Worm (Caenorhabditis elegans): ENCODE data around the gene pap-1.

Gene pap-1

DNA sequence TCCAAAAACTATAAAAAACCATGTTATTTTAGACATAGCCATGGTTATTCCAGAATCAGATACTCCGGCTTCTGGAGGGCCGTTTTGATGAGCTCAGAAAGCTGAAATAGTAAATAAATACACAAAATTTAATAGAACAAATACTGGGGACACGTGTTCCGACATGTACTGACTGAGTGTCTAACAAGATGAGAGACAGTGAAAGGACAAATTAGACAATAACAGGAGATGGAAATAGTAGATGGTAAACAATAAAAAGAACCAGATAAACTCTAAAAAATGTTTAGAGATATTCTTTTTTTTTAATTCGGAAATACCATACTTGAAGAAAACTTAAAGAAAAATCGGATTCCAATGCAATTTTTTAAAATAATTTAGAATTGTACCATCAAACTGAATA, 42.9 kb downstream of the pap-1 start, which contains the start of gene Y32F6B.1:
Gene Y32F6B.1 (minus strand): TSS at position 101 of the 400 bp plus-strand sequence.
- TF ChIP-seq ztf-23 (GFP tag; IDR thresholded peaks at IDR 0.05) (no peak), ztf-29 (GFP tag; IDR thresholded peaks at IDR 0.05) (no peak), flt-1 (GFP tag; IDR thresholded peaks at IDR 0.05) (no peak), klf-2 (GFP tag; conservative IDR thresholded peaks at IDR 0.05) (no peak), ref-1 (GFP tag; conservative IDR thresholded peaks at IDR 0.05) (no peak), cog-1 (tag; optimal IDR thresholded peaks at IDR 0.05) (no peak), T22C8.4 (GFP tag; IDR thresholded peaks at IDR 0.05) (no peak), tab-1 (GFP tag; IDR thresholded peaks at IDR 0.05) (no peak), med-1 (GFP tag; optimal IDR thresholded peaks at IDR 0.05; ENCODE audit: insufficient read depth) (no peak)

DNA sequence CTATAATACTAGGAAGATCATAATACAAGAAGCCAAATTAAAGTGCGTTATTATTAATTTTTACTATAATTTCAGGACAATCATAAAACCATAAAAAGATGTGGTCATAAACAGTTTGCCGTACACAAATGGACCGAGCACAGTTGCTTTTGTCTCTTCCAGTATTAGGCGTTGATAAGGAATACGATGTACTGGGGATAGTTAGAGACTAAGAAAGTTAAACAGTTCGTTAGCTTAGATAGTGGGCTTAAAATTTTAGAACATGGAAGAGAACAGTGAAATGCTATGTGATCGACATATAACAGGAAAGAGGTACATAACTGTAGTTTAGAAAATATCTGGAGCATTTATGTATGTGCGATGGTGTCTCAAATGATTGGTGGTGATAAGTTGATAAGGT, 43.6 kb downstream of the pap-1 start:
- no peak for TF ChIP-seq T22C8.4 (GFP tag; IDR thresholded peaks at IDR 0.05)
- TF ChIP-seq ztf-29 (GFP tag; IDR thresholded peaks at IDR 0.05) = no peak
- TF ChIP-seq cog-1 (tag; optimal IDR thresholded peaks at IDR 0.05) = no peak
- TF ChIP-seq med-1 (GFP tag; optimal IDR thresholded peaks at IDR 0.05; ENCODE audit: insufficient read depth) = no peak
- no peak for TF ChIP-seq ref-1 (GFP tag; conservative IDR thresholded peaks at IDR 0.05)
- TF ChIP-seq klf-2 (GFP tag; conservative IDR thresholded peaks at IDR 0.05) = no peak
- no peak for TF ChIP-seq flt-1 (GFP tag; IDR thresholded peaks at IDR 0.05)
- no peak for TF ChIP-seq ztf-23 (GFP tag; IDR thresholded peaks at IDR 0.05)
- TF ChIP-seq tab-1 (GFP tag; IDR thresholded peaks at IDR 0.05) = no peak

DNA sequence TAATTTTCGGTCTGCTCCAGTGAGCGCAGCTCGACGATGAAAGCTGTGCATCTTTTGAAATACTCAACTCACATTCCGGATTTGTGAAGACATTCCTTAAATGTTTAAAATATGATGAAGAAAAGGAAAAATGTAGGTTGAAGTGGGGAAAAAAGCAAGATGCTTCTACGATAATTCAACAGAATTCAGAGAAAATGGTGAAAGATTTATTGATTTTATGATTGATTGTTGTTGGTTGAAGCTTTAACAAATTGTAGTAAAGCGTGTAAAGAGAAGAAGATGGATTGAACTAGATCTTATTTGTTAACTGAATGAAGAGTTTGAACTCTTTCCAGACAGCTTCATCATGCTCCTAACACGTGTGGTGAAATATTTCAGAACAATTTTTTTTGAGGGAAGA, 48.2 kb downstream of the pap-1 start, which contains the start of gene ncx-5:
Gene ncx-5 (minus strand): TSS at position 101 of the 400 bp plus-strand sequence.
- TF ChIP-seq cog-1 (tag; optimal IDR thresholded peaks at IDR 0.05) (no peak), med-1 (GFP tag; optimal IDR thresholded peaks at IDR 0.05; ENCODE audit: insufficient read depth) (no peak), klf-2 (GFP tag; conservative IDR thresholded peaks at IDR 0.05) (no peak), ztf-23 (GFP tag; IDR thresholded peaks at IDR 0.05) (no peak), T22C8.4 (GFP tag; IDR thresholded peaks at IDR 0.05) (no peak), ztf-29 (GFP tag; IDR thresholded peaks at IDR 0.05) (no peak), flt-1 (GFP tag; IDR thresholded peaks at IDR 0.05) (no peak), ref-1 (GFP tag; conservative IDR thresholded peaks at IDR 0.05) (no peak), tab-1 (GFP tag; IDR thresholded peaks at IDR 0.05) (no peak)

DNA sequence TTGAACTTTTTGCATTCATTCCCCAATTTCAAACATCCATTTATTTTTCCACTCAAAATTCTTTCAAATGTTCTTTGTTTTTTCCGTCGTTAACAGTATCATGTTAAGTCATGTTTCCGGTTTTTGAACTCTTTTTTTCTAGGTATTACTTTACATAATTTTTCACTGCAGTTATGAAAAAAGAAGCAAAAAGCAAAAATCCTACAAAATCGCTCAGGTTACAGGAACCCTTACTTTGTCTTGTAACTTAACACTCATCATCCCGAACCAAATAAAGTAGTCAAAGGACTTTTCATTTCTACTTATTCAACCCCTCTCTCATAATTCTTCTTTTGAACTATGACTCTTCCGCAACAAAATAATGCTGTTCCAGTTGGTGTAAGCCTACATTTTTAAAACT, 49.7 kb downstream of the pap-1 start, which contains the start of gene aqp-5:
Gene aqp-5 (plus strand): TSS at position 301 of the 400 bp plus-strand sequence.
- no peak for TF ChIP-seq ref-1 (GFP tag; conservative IDR thresholded peaks at IDR 0.05)
- TF ChIP-seq cog-1 (tag; optimal IDR thresholded peaks at IDR 0.05) = no peak
- TF ChIP-seq T22C8.4 (GFP tag; IDR thresholded peaks at IDR 0.05) = no peak
- TF ChIP-seq flt-1 (GFP tag; IDR thresholded peaks at IDR 0.05) = no peak
- no peak for TF ChIP-seq ztf-23 (GFP tag; IDR thresholded peaks at IDR 0.05)
- no peak for TF ChIP-seq tab-1 (GFP tag; IDR thresholded peaks at IDR 0.05)
- TF ChIP-seq klf-2 (GFP tag; conservative IDR thresholded peaks at IDR 0.05) = no peak
- no peak for TF ChIP-seq med-1 (GFP tag; optimal IDR thresholded peaks at IDR 0.05; ENCODE audit: insufficient read depth)
- TF ChIP-seq ztf-29 (GFP tag; IDR thresholded peaks at IDR 0.05) = no peak

DNA sequence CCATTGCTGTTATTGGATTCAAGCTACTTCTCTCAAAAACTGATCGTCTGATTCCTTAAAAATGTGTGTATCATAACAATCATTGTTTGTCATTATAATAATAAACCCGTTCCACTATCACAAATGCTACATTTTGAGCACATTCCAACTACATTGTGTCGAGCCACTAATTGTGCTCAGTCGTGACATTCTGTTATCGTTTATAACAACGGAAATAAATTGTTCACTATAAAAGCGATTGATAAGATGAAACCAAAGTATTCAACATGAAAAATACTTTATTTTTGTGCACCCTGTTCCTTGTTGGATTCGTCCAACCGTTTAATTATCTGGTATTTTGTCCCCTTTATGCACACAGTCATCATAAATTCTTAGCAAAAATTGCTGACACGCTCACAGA, 51.4 kb downstream of the pap-1 start, which contains the start of gene ugt-33:
Gene ugt-33 (plus strand): TSS at position 260 of the 400 bp plus-strand sequence.
- TF ChIP-seq flt-1 (GFP tag; IDR thresholded peaks at IDR 0.05) = no peak
- TF ChIP-seq med-1 (GFP tag; optimal IDR thresholded peaks at IDR 0.05; ENCODE audit: insufficient read depth) = no peak
- no peak for TF ChIP-seq ref-1 (GFP tag; conservative IDR thresholded peaks at IDR 0.05)
- TF ChIP-seq cog-1 (tag; optimal IDR thresholded peaks at IDR 0.05) = no peak
- no peak for TF ChIP-seq tab-1 (GFP tag; IDR thresholded peaks at IDR 0.05)
- no peak for TF ChIP-seq ztf-29 (GFP tag; IDR thresholded peaks at IDR 0.05)
- no peak for TF ChIP-seq klf-2 (GFP tag; conservative IDR thresholded peaks at IDR 0.05)
- TF ChIP-seq T22C8.4 (GFP tag; IDR thresholded peaks at IDR 0.05) = no peak
- no peak for TF ChIP-seq ztf-23 (GFP tag; IDR thresholded peaks at IDR 0.05)

Data from whole organism, midembryonic.